Worm (Caenorhabditis elegans) whole organism, young adult: ENCODE results near the gene dyn-1.

Experiments used
- F57C9.4 ChIP-seq: sonication (generic microtip); optimal IDR thresholded peaks from 2 replicates; lab custom pipeline; 2017; ENCODE audit warnings: mild to moderate bottlenecking, missing genetic modification characterization, missing compliant biosample characterization
- K12H6.12 ChIP-seq: fragments of 200-800 bp; sonication (Bioruptor generic); optimal IDR thresholded peaks from 2 replicates; lab custom pipeline; 2018; ENCODE audit warnings: mild to moderate bottlenecking, missing genetic modification characterization, missing compliant biosample characterization
- Y95B8A.8 ChIP-seq: fragments of 200-800 bp; sonication (Bioruptor generic); IDR thresholded peaks from 2 replicates; pipeline ENCODE4 v1.3.6; 2022; ENCODE audit warnings: missing genetic modification reagents, missing genetic modification characterization, missing compliant biosample characterization
- atf-7 ChIP-seq: sonication (generic microtip); optimal IDR thresholded peaks from 2 replicates; lab custom pipeline; 2017; ENCODE audit warnings: mild to moderate bottlenecking, missing genetic modification characterization, missing compliant biosample characterization
- egrh-3 ChIP-seq: fragments of 200-800 bp; sonication (Bioruptor generic); IDR thresholded peaks from 2 replicates; pipeline ENCODE4 v1.3.6; 2022; ENCODE audit warnings: missing genetic modification reagents, missing genetic modification characterization, missing compliant biosample characterization
- nhr-80 ChIP-seq: sonication (generic microtip); optimal IDR thresholded peaks from 2 replicates; lab custom pipeline; 2016; ENCODE audit warnings: missing genetic modification characterization, missing compliant biosample characterization
- rpc-1 ChIP-seq, 2 experiments: fragments of 150-350 bp in 1 of 2; sonication (generic microtip) in 1 of 2; optimal IDR thresholded peaks; 2 replicates each; lab custom pipeline; 2014 to 2018; ENCODE audit warnings: missing biosample characterization in 1 of 2, missing genetic modification characterization in 1 of 2, missing genetic modification reagents in 1 of 2, missing genotype in 1 of 2
- ztf-25 ChIP-seq: fragments of 200-800 bp; sonication (Bioruptor generic); IDR thresholded peaks from 2 replicates; pipeline ENCODE4 v1.3.6; 2022; ENCODE audit warnings: missing genetic modification reagents, missing genetic modification characterization, missing compliant biosample characterization

Gene dyn-1

ce11 chrX:15621001-15621400 is 52.3 kb downstream of the dyn-1 start:
- TF ChIP-seq egrh-3 (GFP tag; lab: Robert Waterston, UW) (peak; percentile 59; the same call in 1 of the 2 replicates), F57C9.4 (tag; lab: Kevin White, UChicago) (no peak), rpc-1 (optimal IDR thresholded peaks at IDR 0.05; lab: Kevin White, UChicago) (no peak), rpc-1 (tag; optimal IDR thresholded peaks at IDR 0.05; lab: Kevin White, UChicago) (peak; percentile 16), ztf-25 (GFP tag; lab: Robert Waterston, UW) (0 out of 2 replicates have a peak, but pooled peaks have one; percentile 30)

ce11 chrX:15622041-15622440 is 53.4 kb downstream of the dyn-1 start:
- TF ChIP-seq Y95B8A.8 (GFP tag; lab: Robert Waterston, UW) (no peak), K12H6.12 (tag; lab: Kevin White, UChicago) (no peak), nhr-80 (peak; percentile 39), atf-7 (tag; lab: Kevin White, UChicago) (peak; percentile 67)
